Worm (Caenorhabditis elegans): Measurements from ENCODE around the gene srx-60.

DNA sequence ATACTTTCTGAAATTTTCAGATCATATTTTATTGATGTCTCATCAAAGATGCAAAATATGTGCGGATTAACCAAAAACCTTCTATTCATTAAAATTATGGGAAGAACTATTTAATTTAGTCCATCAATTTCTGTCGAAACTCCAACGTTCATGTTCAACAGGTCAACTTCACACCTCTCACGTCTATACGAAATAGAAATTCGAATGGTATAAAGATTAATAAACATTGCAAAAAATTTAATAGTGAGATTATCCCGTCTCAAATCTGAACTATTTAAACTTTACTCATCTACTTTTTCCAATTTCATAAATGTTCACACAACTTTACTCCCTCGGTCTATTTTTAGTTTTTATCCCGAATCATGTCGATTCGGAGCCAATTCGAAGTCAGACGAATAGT, 8.9 kb downstream of the srx-60 start, which contains the start of gene R13D7.2:
- TF ChIP-seq dao-5 (tag; optimal IDR thresholded peaks at IDR 0.05) = no peak
- TF ChIP-seq W03F9.2 (tag; optimal IDR thresholded peaks at IDR 0.05) = no peak
